Fruit fly (Drosophila melanogaster) whole organism, wandering third instar larva: ENCODE results near the gene bb8.

Source experiments
- CG32264 ChIP-seq: fragments of 200-800 bp; sonication (Bioruptor generic); optimal IDR thresholded peaks from 2 replicates; lab custom pipeline; 2016; ENCODE audit warnings: missing biosample characterization, missing genetic modification characterization
- Hr83 ChIP-seq: fragments of 200-300 bp; sonication (Bioruptor generic); optimal IDR thresholded peaks from 2 replicates; lab custom pipeline; 2016; ENCODE audit warnings: missing biosample characterization, mild to moderate bottlenecking, missing genetic modification characterization, moderate library complexity; ENCODE audit not compliant: poor library complexity, severe bottlenecking
- Jra ChIP-seq: sonication (Bioruptor generic); optimal IDR thresholded peaks from 2 replicates; lab custom pipeline; 2016; ENCODE audit warnings: missing biosample characterization, missing genetic modification characterization
- br ChIP-seq: fragments of 200-800 bp; sonication (Bioruptor generic); optimal IDR thresholded peaks from 2 replicates; lab custom pipeline; 2016; ENCODE audit warnings: missing biosample characterization, missing genetic modification characterization
- jim ChIP-seq: fragments of 175-275, 200-325 bp; sonication (Bioruptor generic); optimal IDR thresholded peaks from 2 replicates; lab custom pipeline; 2016; ENCODE audit warnings: missing biosample characterization, mild to moderate bottlenecking, missing genetic modification characterization
- pan ChIP-seq: fragments of >200 bp; optimal IDR thresholded peaks from 2 replicates; lab custom pipeline; 2017
- psq ChIP-seq: fragments of 200-800 bp; sonication (Bioruptor generic); optimal IDR thresholded peaks from 3 replicates; lab custom pipeline; 2017; ENCODE audit warnings: missing biosample characterization, mild to moderate bottlenecking, missing genetic modification characterization, moderate library complexity

- TF ChIP-seq Jra (GFP tag; lab: Kevin White, UChicago) (no peak), CG32264 (GFP tag; lab: Kevin White, UChicago) (no peak), pan (lab: Kevin White, UChicago) (no peak), Hr83 (GFP tag; lab: Kevin White, UChicago) (no peak), jim (GFP tag; lab: Kevin White, UChicago) (no peak), br (GFP tag; lab: Kevin White, UChicago) (no peak), psq (GFP tag; lab: Kevin White, UChicago) (no peak)
These were observed 33.8 kb upstream of the bb8 start for dm6 chr3R:23323639-23324350.
